Worm (Caenorhabditis elegans) whole organism, L4 larva: ENCODE measurements around the gene atf-7.

Experiments used
- F10B5.3 ChIP-seq: sonication (generic microtip); optimal IDR thresholded peaks from 2 replicates; lab custom pipeline; 2016; ENCODE audit warnings: mild to moderate bottlenecking, missing genetic modification characterization, missing compliant biosample characterization
- T26A8.4 ChIP-seq: fragments of 200-800 bp; sonication (Bioruptor generic); IDR thresholded peaks from 2 replicates; pipeline ENCODE4 v1.3.6; 2022; ENCODE audit warnings: missing genetic modification characterization, missing compliant biosample characterization
- Y105C5A.15 ChIP-seq: fragments of 200-800 bp; sonication (Bioruptor generic); IDR thresholded peaks from 2 replicates; pipeline ENCODE4 v1.3.6; 2022; ENCODE audit warnings: missing genetic modification characterization, missing compliant biosample characterization
- Y48G9A.11 ChIP-seq: fragments of 200-800 bp; sonication (Bioruptor generic); IDR thresholded peaks from 2 replicates; pipeline ENCODE4 v1.3.6; 2022; ENCODE audit warnings: missing genetic modification reagents, missing genetic modification characterization, missing compliant biosample characterization
- Y5F2A.4 ChIP-seq: fragments of 200-800 bp; sonication (Bioruptor generic); optimal IDR thresholded peaks from 2 replicates; lab custom pipeline; 2018; ENCODE audit warnings: mild to moderate bottlenecking, missing genetic modification characterization, missing compliant biosample characterization
- ZK337.2 ChIP-seq: fragments of 200-800 bp; sonication (Bioruptor generic); IDR thresholded peaks from 2 replicates; pipeline ENCODE4 v1.3.6; 2022; ENCODE audit warnings: missing genetic modification reagents, missing genetic modification characterization, missing compliant biosample characterization
- aha-1 ChIP-seq: fragments of 150-350 bp; peaks from one replicate; lab custom pipeline; 2014; ENCODE audit warnings: missing biosample characterization, missing genetic modification characterization
- arid-1 ChIP-seq: fragments of 200-800 bp; sonication (Bioruptor generic); conservative IDR thresholded peaks from 2 replicates; pipeline ENCODE4 v1.3.6; 2022; ENCODE audit warnings: missing genetic modification reagents, missing genetic modification characterization, missing compliant biosample characterization
- ceh-44 ChIP-seq: fragments of 200-800 bp; sonication (Bioruptor generic); IDR thresholded peaks from 2 replicates; pipeline ENCODE4 v1.3.6; 2022; ENCODE audit warnings: missing genetic modification reagents, missing genetic modification characterization, missing compliant biosample characterization
- ceh-62 ChIP-seq: sonication (generic microtip); optimal IDR thresholded peaks from 2 replicates; lab custom pipeline; 2017; ENCODE audit warnings: missing biosample characterization, missing genetic modification characterization
- ceh-82 ChIP-seq: sonication (generic microtip); optimal IDR thresholded peaks from 2 replicates; lab custom pipeline; 2017; ENCODE audit warnings: missing biosample characterization, missing genetic modification characterization
- ces-1 ChIP-seq: fragments of 150-350 bp; sonication (generic microtip); optimal IDR thresholded peaks from 4 replicates; lab custom pipeline; 2014; ENCODE audit warnings: missing biosample characterization, missing genetic modification reagents, missing genetic modification characterization
- daf-12 ChIP-seq: fragments of 150-350 bp; optimal IDR thresholded peaks from 2 replicates; lab custom pipeline; 2014; ENCODE audit warnings: missing biosample characterization, missing genetic modification reagents, missing genetic modification characterization
- dmd-8 ChIP-seq: fragments of 200-800 bp; sonication (Bioruptor generic); IDR thresholded peaks from 2 replicates; pipeline ENCODE4 v1.3.6; 2022; ENCODE audit warnings: missing genetic modification characterization, missing compliant biosample characterization
- dpl-1 ChIP-seq: fragments of 150-350 bp; optimal IDR thresholded peaks from 2 replicates; lab custom pipeline; 2014; ENCODE audit warnings: missing biosample characterization, missing genetic modification reagents, missing genetic modification characterization
- duxl-1 ChIP-seq: sonication (generic microtip); optimal IDR thresholded peaks from 2 replicates; lab custom pipeline; 2016; ENCODE audit warnings: mild to moderate bottlenecking, missing genetic modification characterization, moderate library complexity, missing compliant biosample characterization; ENCODE audit not compliant: poor library complexity
- dve-1 ChIP-seq: sonication (generic microtip); optimal IDR thresholded peaks from 2 replicates; lab custom pipeline; 2017; ENCODE audit warnings: antibody characterized with exemption, mild to moderate bottlenecking, missing genetic modification characterization, missing compliant biosample characterization; ENCODE audit not compliant: insufficient read depth
- egl-27 ChIP-seq: sonication (generic microtip); optimal IDR thresholded peaks from 3 replicates; lab custom pipeline; 2017; ENCODE audit warnings: missing biosample characterization, missing genetic modification reagents, missing genetic modification characterization
- fkh-10 ChIP-seq: fragments of 150-350 bp; optimal IDR thresholded peaks from 2 replicates; lab custom pipeline; 2014; ENCODE audit warnings: missing biosample characterization, missing genetic modification reagents, missing genetic modification characterization
- hlh-30 ChIP-seq: sonication (generic microtip); optimal IDR thresholded peaks from 2 replicates; lab custom pipeline; 2017; ENCODE audit warnings: antibody characterized with exemption, mild to moderate bottlenecking, missing genetic modification characterization, missing compliant biosample characterization; ENCODE audit not compliant: insufficient read depth
- hmg-1.1 ChIP-seq: fragments of 200-800 bp; sonication (Bioruptor generic); IDR thresholded peaks from 2 replicates; pipeline ENCODE4 v1.3.6; 2022; ENCODE audit warnings: missing genetic modification reagents, missing genetic modification characterization, missing compliant biosample characterization
- lin-1 ChIP-seq: fragments of 200-800 bp; sonication (Bioruptor generic); IDR thresholded peaks from 2 replicates; pipeline ENCODE4 v1.3.6; 2022; ENCODE audit warnings: missing genetic modification reagents, missing genetic modification characterization, missing compliant biosample characterization
- lin-29 ChIP-seq: fragments of 200-800 bp; sonication (Bioruptor generic); IDR thresholded peaks from 2 replicates; pipeline ENCODE4 v1.3.6; 2022; ENCODE audit warnings: missing genetic modification reagents, missing genetic modification characterization, missing compliant biosample characterization
- lin-38 ChIP-seq: fragments of 200-800 bp; sonication (Bioruptor generic); IDR thresholded peaks from 2 replicates; pipeline ENCODE4 v1.3.6; 2022; ENCODE audit warnings: missing genetic modification reagents, missing genetic modification characterization, missing compliant biosample characterization
- lir-3 ChIP-seq: sonication (generic microtip); optimal IDR thresholded peaks from 2 replicates; lab custom pipeline; 2016; ENCODE audit warnings: mild to moderate bottlenecking, missing genetic modification characterization, missing compliant biosample characterization
- lsy-2 ChIP-seq, 2 experiments: fragments of 150-350 bp in 1 of 2; sonication (generic microtip) in 1 of 2; optimal IDR thresholded peaks; 2 replicates each; lab custom pipeline; 2014 to 2017; ENCODE audit warnings: missing biosample characterization in 2 of 2, missing genetic modification characterization in 2 of 2
- madf-5 ChIP-seq, 2 experiments: fragments of 200-800 bp; sonication (Bioruptor generic); IDR thresholded peaks; 2 replicates each; pipeline ENCODE4 v1.3.6; 2022; ENCODE audit warnings: missing compliant biosample characterization in 2 of 2, missing genetic modification characterization in 2 of 2
- madf-9 ChIP-seq: fragments of 200-800 bp; sonication (Bioruptor generic); conservative IDR thresholded peaks from 2 replicates; pipeline ENCODE4 v1.3.6; 2022; ENCODE audit warnings: missing genetic modification reagents, missing genetic modification characterization, missing compliant biosample characterization
- mes-2 ChIP-seq: sonication (generic microtip); optimal IDR thresholded peaks from 2 replicates; lab custom pipeline; 2016; ENCODE audit warnings: missing genotype, mild to moderate bottlenecking, missing genetic modification characterization, missing compliant biosample characterization; ENCODE audit not compliant: poor library complexity, severe bottlenecking
- mxl-3 ChIP-seq: fragments of 200-800 bp; sonication (Bioruptor generic); optimal IDR thresholded peaks from 2 replicates; lab custom pipeline; 2018; ENCODE audit warnings: mild to moderate bottlenecking, missing genetic modification characterization, missing compliant biosample characterization
- nhr-10 ChIP-seq: fragments of 150-350 bp; optimal IDR thresholded peaks from 2 replicates; lab custom pipeline; 2014; ENCODE audit warnings: missing biosample characterization, missing genetic modification characterization
- nhr-11 ChIP-seq: fragments of 150-350 bp; optimal IDR thresholded peaks from 2 replicates; lab custom pipeline; 2014; ENCODE audit warnings: missing biosample characterization, missing genetic modification characterization
- nhr-25 ChIP-seq: sonication (generic microtip); optimal IDR thresholded peaks from 2 replicates; lab custom pipeline; 2017; ENCODE audit warnings: missing genetic modification characterization, mild to moderate bottlenecking, missing compliant biosample characterization, antibody characterized with exemption, moderate library complexity, borderline replicate concordance; ENCODE audit not compliant: insufficient read depth
- nhr-28 ChIP-seq: fragments of 150-350 bp; optimal IDR thresholded peaks from 2 replicates; lab custom pipeline; 2014; ENCODE audit warnings: missing biosample characterization, missing genetic modification characterization
- nhr-41 ChIP-seq: fragments of 200-800 bp; sonication (Bioruptor generic); IDR thresholded peaks from 2 replicates; pipeline ENCODE4 v1.3.6; 2022; ENCODE audit warnings: missing genetic modification reagents, missing genetic modification characterization, missing compliant biosample characterization
- nhr-6 ChIP-seq: fragments of 150-350 bp; optimal IDR thresholded peaks from 2 replicates; lab custom pipeline; 2014; ENCODE audit warnings: missing biosample characterization, missing genetic modification characterization
- pqm-1 ChIP-seq: sonication (generic microtip); optimal IDR thresholded peaks from 2 replicates; lab custom pipeline; 2017; ENCODE audit warnings: missing biosample characterization, missing genetic modification characterization
- snpc-4 ChIP-seq: fragments of 150-350 bp; optimal IDR thresholded peaks from 2 replicates; lab custom pipeline; 2014; ENCODE audit warnings: missing biosample characterization, missing genetic modification characterization
- tag-97 ChIP-seq: fragments of 200-800 bp; sonication (Bioruptor generic); IDR thresholded peaks from 2 replicates; pipeline ENCODE4 v1.3.6; 2022; ENCODE audit warnings: missing genetic modification characterization, missing compliant biosample characterization
- tra-1 ChIP-seq: fragments of 200-800 bp; sonication (Bioruptor generic); IDR thresholded peaks from 2 replicates; pipeline ENCODE4 v1.3.6; 2022; ENCODE audit warnings: missing genetic modification reagents, missing genetic modification characterization, missing compliant biosample characterization
- unc-130 ChIP-seq: sonication (generic microtip); optimal IDR thresholded peaks from 2 replicates; lab custom pipeline; 2016; ENCODE audit warnings: missing genetic modification reagents, missing genetic modification characterization, missing compliant biosample characterization
- unc-39 ChIP-seq: sonication (generic microtip); optimal IDR thresholded peaks from 2 replicates; lab custom pipeline; 2017; ENCODE audit warnings: missing biosample characterization, missing genetic modification characterization
- unc-62 ChIP-seq, 3 experiments: fragments of 150-350 bp in 1 of 3; sonication (generic microtip); optimal IDR thresholded peaks in 2 of 3; peaks in 1 of 3; 1 replicate in 1 of 3; 2 replicates in 2 of 3; lab custom pipeline; 2014 to 2017; ENCODE audit warnings: missing biosample characterization in 3 of 3, missing genetic modification characterization in 3 of 3, missing genetic modification reagents in 3 of 3, missing genotype in 1 of 3
- vab-7 ChIP-seq: fragments of 200-800 bp; sonication (Bioruptor generic); IDR thresholded peaks from 2 replicates; pipeline ENCODE4 v1.3.6; 2022; ENCODE audit warnings: missing genetic modification reagents, missing genetic modification characterization, missing compliant biosample characterization
- zag-1 ChIP-seq: fragments of 150-350 bp; optimal IDR thresholded peaks from 2 replicates; lab custom pipeline; 2014; ENCODE audit warnings: missing biosample characterization, missing genetic modification characterization

atf-7 gene

ce11 chrIII:4476806-4477205, 22.0 kb downstream of the atf-7 start (continued):
- no peak for TF ChIP-seq mxl-3 (GFP tag; lab: Kevin White, UChicago)
- peak; percentile 7 for TF ChIP-seq unc-130 (GFP tag; lab: Kevin White, UChicago)
- no peak for TF ChIP-seq ces-1 (GFP tag; lab: Kevin White, UChicago)
- TF ChIP-seq Y5F2A.4 (GFP tag; lab: Kevin White, UChicago) = no peak
- TF ChIP-seq nhr-28 (tag; lab: Kevin White, UChicago) = no peak
- no peak for TF ChIP-seq mes-2 (tag; lab: Kevin White, UChicago)
- TF ChIP-seq unc-39 (tag; lab: Kevin White, UChicago) = no peak
- no peak for TF ChIP-seq daf-12 (tag; lab: Kevin White, UChicago)
- peak; percentile 57 for TF ChIP-seq lin-38 (GFP tag; lab: Robert Waterston, UW)
- TF ChIP-seq Y48G9A.11 (GFP tag; lab: Robert Waterston, UW) = peak; percentile 53; the same call in 1 of the 2 replicates
- no peak for TF ChIP-seq aha-1 (tag; lab: Kevin White, UChicago)
- 0 out of 2 replicates have a peak, but pooled peaks have one; percentile 33 for TF ChIP-seq tra-1 (GFP tag; lab: Robert Waterston, UW)
- TF ChIP-seq dpl-1 = no peak
- TF ChIP-seq fkh-10 = no peak
- no peak for TF ChIP-seq lir-3

- TF ChIP-seq dmd-8 (GFP tag; lab: Robert Waterston, UW) = 0 out of 2 replicates have a peak, but pooled peaks have one; percentile 27
- no peak for TF ChIP-seq nhr-11 (tag; lab: Kevin White, UChicago)
- TF ChIP-seq unc-130 (GFP tag; lab: Kevin White, UChicago) = no peak
- peak in 1 of 2 experiments; percentile 95 for TF ChIP-seq unc-62 (GFP tag; optimal IDR thresholded peaks at IDR 0.05 in 1 of 2; lab: Kevin White, UChicago)
- TF ChIP-seq unc-62 (tag; optimal IDR thresholded peaks at IDR 0.05; lab: Kevin White, UChicago) = no peak
- TF ChIP-seq ceh-82 (tag; lab: Kevin White, UChicago) = no peak
These were observed 22.5 kb downstream of the atf-7 start for ce11 chrIII:4476313-4476712.

- peak; percentile 99 for TF ChIP-seq hlh-30 (tag; lab: Kevin White, UChicago)
- TF ChIP-seq madf-9 (GFP tag; lab: Robert Waterston, UW) = peak; percentile 97
- peak; percentile 91 for TF ChIP-seq Y5F2A.4 (GFP tag; lab: Kevin White, UChicago)
- peak; percentile 88 for TF ChIP-seq Y105C5A.15 (GFP tag; lab: Robert Waterston, UW)
- peak; percentile 91 for TF ChIP-seq unc-130 (GFP tag; lab: Kevin White, UChicago)
- TF ChIP-seq duxl-1 (tag; lab: Kevin White, UChicago) = peak; percentile 97
- TF ChIP-seq lsy-2 (tag; optimal IDR thresholded peaks at IDR 0.05; lab: Kevin White, UChicago) = peak; percentile 100
- no peak for TF ChIP-seq daf-12 (tag; lab: Kevin White, UChicago)
- TF ChIP-seq vab-7 (GFP tag; lab: Robert Waterston, UW) = peak; percentile 95
- peak; percentile 98 for TF ChIP-seq T26A8.4 (GFP tag; lab: Robert Waterston, UW)
- TF ChIP-seq nhr-10 (tag; lab: Kevin White, UChicago) = peak; percentile 91
- TF ChIP-seq ces-1 (GFP tag; lab: Kevin White, UChicago) = peak; percentile 87
- TF ChIP-seq ceh-82 (tag; lab: Kevin White, UChicago) = no peak
- peak; percentile 99 for TF ChIP-seq arid-1 (GFP tag; lab: Robert Waterston, UW)
- TF ChIP-seq dpl-1 = peak; percentile 97
- TF ChIP-seq snpc-4 (tag; lab: Kevin White, UChicago) = peak; percentile 57
- no peak for TF ChIP-seq zag-1 (tag; lab: Kevin White, UChicago)
- TF ChIP-seq nhr-6 (tag; lab: Kevin White, UChicago) = peak; percentile 95
- peak; percentile 87 for TF ChIP-seq ZK337.2
- TF ChIP-seq tag-97 = no peak
- peak; percentile 92 for TF ChIP-seq F10B5.3 (tag; lab: Kevin White, UChicago)
- TF ChIP-seq dve-1 = peak; percentile 99
- no peak for TF ChIP-seq ceh-62 (tag; lab: Kevin White, UChicago)
- TF ChIP-seq egl-27 (tag; lab: Kevin White, UChicago) = no peak
- peak; percentile 64 for TF ChIP-seq lir-3
- TF ChIP-seq lin-1 (GFP tag; lab: Robert Waterston, UW) = peak; percentile 97
- peak; percentile 76 for TF ChIP-seq pqm-1 (tag; lab: Kevin White, UChicago)
- peak; percentile 95 for TF ChIP-seq lin-29
- peak in 1 of 2 experiments; percentile 86; a peak in 2 of 4 replicates for TF ChIP-seq madf-5 (GFP tag; IDR thresholded peaks at IDR 0.05; lab: Robert Waterston, UW)
- TF ChIP-seq nhr-25 (tag; lab: Kevin White, UChicago) = peak; percentile 95
- peak; percentile 81 for TF ChIP-seq nhr-41 (GFP tag; lab: Robert Waterston, UW)
- peak; percentile 72 for TF ChIP-seq ceh-44 (GFP tag; lab: Robert Waterston, UW)
- TF ChIP-seq hmg-1.1 (GFP tag; lab: Robert Waterston, UW) = peak; percentile 98
These were observed 23.3 kb downstream of the atf-7 start, which contains the start of gene rps-1 for ce11 chrIII:4475428-4475968. Gene rps-1, plus strand, starts transcription at chrIII:4475918.
